Worm (Caenorhabditis elegans) whole organism, L2 larva: ENCODE measurements around the gene sftb-2.

Experiments
- C34F6.9 ChIP-seq: fragments of 150-350 bp; optimal IDR thresholded peaks from 2 replicates; lab custom pipeline; 2014; ENCODE audit warnings: missing biosample characterization, missing genetic modification characterization
- F13H6.1 ChIP-seq: sonication (generic microtip); optimal IDR thresholded peaks from 2 replicates; lab custom pipeline; 2016; ENCODE audit warnings: missing genetic modification characterization, missing compliant biosample characterization
- R02D3.7 ChIP-seq: fragments of 150-350 bp; optimal IDR thresholded peaks from 2 replicates; lab custom pipeline; 2014; ENCODE audit warnings: missing biosample characterization, missing genetic modification characterization
- Y55F3AM.14 ChIP-seq: fragments of 200-800 bp; sonication (Bioruptor generic); optimal IDR thresholded peaks from 2 replicates; lab custom pipeline; 2018; ENCODE audit warnings: mild to moderate bottlenecking, missing genetic modification characterization, missing compliant biosample characterization
- ZK546.5 ChIP-seq: sonication (generic microtip); optimal IDR thresholded peaks from 2 replicates; lab custom pipeline; 2017; ENCODE audit warnings: missing biosample characterization, missing genetic modification characterization
- aly-2 ChIP-seq: fragments of 150-350 bp; optimal IDR thresholded peaks from 2 replicates; lab custom pipeline; 2014; ENCODE audit warnings: missing biosample characterization, missing genetic modification characterization
- ama-1 ChIP-seq: fragments of 150-350 bp; optimal IDR thresholded peaks from 2 replicates; lab custom pipeline; 2018; ENCODE audit warnings: inconsistent platforms
- blmp-1 ChIP-seq: sonication (generic microtip); optimal IDR thresholded peaks from 2 replicates; lab custom pipeline; 2017; ENCODE audit warnings: missing genetic modification characterization, mild to moderate bottlenecking, missing compliant biosample characterization, antibody characterized with exemption, moderate library complexity; ENCODE audit not compliant: insufficient read depth
- ceh-16 ChIP-seq: fragments of 150-350 bp; optimal IDR thresholded peaks from 2 replicates; lab custom pipeline; 2014; ENCODE audit warnings: missing biosample characterization, missing genetic modification characterization
- ceh-82 ChIP-seq: fragments of 150-350 bp; optimal IDR thresholded peaks from 2 replicates; lab custom pipeline; 2014; ENCODE audit warnings: missing biosample characterization, missing genetic modification characterization
- crh-2 ChIP-seq: sonication (generic microtip); optimal IDR thresholded peaks from 2 replicates; lab custom pipeline; 2017; ENCODE audit warnings: missing biosample characterization, missing genetic modification characterization
- dmd-4 ChIP-seq: sonication (generic microtip); optimal IDR thresholded peaks from 2 replicates; lab custom pipeline; 2017; ENCODE audit warnings: missing biosample characterization, missing genetic modification characterization
- egl-27 ChIP-seq: sonication (generic microtip); optimal IDR thresholded peaks from 3 replicates; lab custom pipeline; 2017; ENCODE audit warnings: missing biosample characterization, missing genetic modification reagents, missing genetic modification characterization
- elt-1 ChIP-seq: fragments of 150-350 bp; optimal IDR thresholded peaks from 2 replicates; lab custom pipeline; 2014; ENCODE audit warnings: missing biosample characterization, missing genetic modification characterization
- elt-3 ChIP-seq: sonication (generic microtip); optimal IDR thresholded peaks from 2 replicates; lab custom pipeline; 2017; ENCODE audit warnings: missing biosample characterization, missing genetic modification characterization
- fos-1 ChIP-seq: fragments of 150-350 bp; optimal IDR thresholded peaks from 2 replicates; lab custom pipeline; 2014; ENCODE audit warnings: missing biosample characterization, missing genetic modification characterization
- gmeb-1 ChIP-seq: fragments of 150-350 bp; optimal IDR thresholded peaks from 2 replicates; lab custom pipeline; 2014; ENCODE audit warnings: missing biosample characterization, missing genetic modification characterization
- lin-11 ChIP-seq: fragments of 150-350 bp; sonication (generic microtip); optimal IDR thresholded peaks from 2 replicates; lab custom pipeline; 2014; ENCODE audit warnings: missing biosample characterization, missing genetic modification characterization, inconsistent platforms, mixed read lengths
- lin-13 ChIP-seq: fragments of 150-350 bp; optimal IDR thresholded peaks from 2 replicates; lab custom pipeline; 2014; ENCODE audit warnings: missing biosample characterization, missing genetic modification reagents, missing genetic modification characterization
- lsy-2 ChIP-seq, 2 experiments: fragments of 150-350 bp in 1 of 2; sonication (generic microtip) in 1 of 2; optimal IDR thresholded peaks; 2 replicates each; lab custom pipeline; 2014 to 2017; ENCODE audit warnings: missing biosample characterization in 2 of 2, missing genetic modification characterization in 2 of 2
- mab-5 ChIP-seq: fragments of 150-350 bp; optimal IDR thresholded peaks from 2 replicates; lab custom pipeline; 2014; ENCODE audit warnings: missing biosample characterization, missing genetic modification characterization
- mdl-1 ChIP-seq, 2 experiments: fragments of 150-350 bp in 1 of 2; sonication (generic microtip) in 1 of 2; optimal IDR thresholded peaks; 2 replicates each; lab custom pipeline; 2017; ENCODE audit warnings: missing biosample characterization in 2 of 2, missing genetic modification characterization in 2 of 2
- nhr-10 ChIP-seq: sonication (generic microtip); optimal IDR thresholded peaks from 2 replicates; lab custom pipeline; 2017; ENCODE audit warnings: missing biosample characterization, missing genetic modification characterization
- nhr-129 ChIP-seq: fragments of 150-350 bp; optimal IDR thresholded peaks from 2 replicates; lab custom pipeline; 2014; ENCODE audit warnings: missing biosample characterization, missing genetic modification characterization
- nhr-21 ChIP-seq: fragments of 150-350 bp; optimal IDR thresholded peaks from 2 replicates; lab custom pipeline; 2014; ENCODE audit warnings: missing biosample characterization, missing genetic modification characterization
- nhr-237 ChIP-seq: fragments of 150-350 bp; optimal IDR thresholded peaks from 2 replicates; lab custom pipeline; 2014; ENCODE audit warnings: missing biosample characterization, missing genetic modification characterization
- nhr-25 ChIP-seq: fragments of 150-350 bp; sonication (generic microtip); optimal IDR thresholded peaks from 3 replicates; lab custom pipeline; 2014; ENCODE audit warnings: missing biosample characterization, missing genetic modification characterization
- nhr-6 ChIP-seq: fragments of 150-350 bp; optimal IDR thresholded peaks from 2 replicates; lab custom pipeline; 2014; ENCODE audit warnings: missing biosample characterization, missing genetic modification characterization
- peb-1 ChIP-seq: fragments of 150-350 bp; optimal IDR thresholded peaks from 2 replicates; lab custom pipeline; 2014; ENCODE audit warnings: missing biosample characterization, missing genetic modification characterization
- sem-4 ChIP-seq: fragments of 150-350 bp; optimal IDR thresholded peaks from 2 replicates; lab custom pipeline; 2014; ENCODE audit warnings: missing biosample characterization, missing genetic modification reagents, missing genetic modification characterization
- skn-1 ChIP-seq: sonication (generic microtip); optimal IDR thresholded peaks from 2 replicates; lab custom pipeline; 2017; ENCODE audit warnings: missing biosample characterization, missing genetic modification characterization
- sma-3 ChIP-seq: sonication (generic microtip); optimal IDR thresholded peaks from 2 replicates; lab custom pipeline; 2016; ENCODE audit warnings: missing genetic modification reagents, missing genetic modification characterization, missing compliant biosample characterization
- sma-9 ChIP-seq, 2 experiments: fragments of 150-350 bp in 1 of 2; sonication (generic microtip) in 1 of 2; optimal IDR thresholded peaks; 2 replicates each; lab custom pipeline; 2014 to 2016; ENCODE audit warnings: missing genetic modification characterization in 2 of 2, mild to moderate bottlenecking in 1 of 2, missing biosample characterization in 1 of 2, missing compliant biosample characterization in 1 of 2, missing genetic modification reagents in 1 of 2, moderate library complexity in 1 of 2
- snpc-4 ChIP-seq: fragments of 150-350 bp; optimal IDR thresholded peaks from 2 replicates; lab custom pipeline; 2014; ENCODE audit warnings: missing biosample characterization, missing genetic modification characterization
- unc-39 ChIP-seq: fragments of 150-350 bp; optimal IDR thresholded peaks from 2 replicates; lab custom pipeline; 2014; ENCODE audit warnings: missing biosample characterization, missing genetic modification characterization
- unc-55 ChIP-seq: fragments of 150-350 bp; sonication (generic microtip); optimal IDR thresholded peaks from 3 replicates; lab custom pipeline; 2014; ENCODE audit warnings: missing biosample characterization, missing genetic modification reagents, missing genetic modification characterization
- unc-62 ChIP-seq: fragments of 150-350 bp; optimal IDR thresholded peaks from 2 replicates; lab custom pipeline; 2014; ENCODE audit warnings: missing biosample characterization, missing genetic modification reagents, missing genetic modification characterization
- zag-1 ChIP-seq: fragments of 150-350 bp; optimal IDR thresholded peaks from 2 replicates; lab custom pipeline; 2014; ENCODE audit warnings: missing biosample characterization, missing genetic modification characterization
- ztf-4 ChIP-seq: fragments of 150-350 bp; optimal IDR thresholded peaks from 2 replicates; lab custom pipeline; 2014; ENCODE audit warnings: missing biosample characterization, missing genetic modification characterization

The sftb-2 gene

DNA sequence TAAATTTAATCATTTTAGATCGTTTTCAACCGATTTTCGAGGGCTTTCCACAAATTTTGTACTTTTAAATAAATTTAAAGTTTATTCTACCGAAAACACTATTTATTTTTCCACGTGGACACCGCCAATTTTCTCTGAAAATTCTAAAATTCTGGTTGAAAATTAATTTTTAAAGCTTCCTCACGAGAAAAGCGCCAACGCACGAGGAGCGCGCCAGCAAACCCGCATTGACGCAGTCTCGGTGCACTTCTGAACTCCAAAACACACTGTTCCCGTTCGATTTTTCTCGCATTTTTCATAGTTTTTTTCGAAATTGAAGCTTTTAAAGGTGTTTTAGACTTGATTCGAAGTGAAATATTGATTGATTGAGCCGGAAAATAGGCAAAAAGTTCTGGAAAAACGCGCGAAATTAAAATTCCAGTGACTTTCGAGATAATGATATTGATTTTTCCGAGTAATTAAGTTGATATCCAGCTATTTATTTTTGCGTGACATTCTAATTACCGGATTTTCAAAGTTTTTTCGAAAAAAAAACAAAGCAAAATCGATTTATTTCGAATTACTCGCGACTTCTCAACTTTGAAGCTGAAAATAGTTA, 48.9 kb downstream of the sftb-2 start, which contains the start of gene cul-3:
Gene cul-3, plus strand, starts transcription at position 548 of the 598 bp plus-strand sequence.
- no peak for TF ChIP-seq nhr-6 (tag; lab: Kevin White, UChicago)
- TF ChIP-seq unc-55 (GFP tag; lab: Kevin White, UChicago) = peak; percentile 65
- TF ChIP-seq elt-1 (tag; lab: Kevin White, UChicago) = no peak
- no peak for TF ChIP-seq ceh-16 (tag; lab: Kevin White, UChicago)
- no peak for TF ChIP-seq ceh-82 (tag; lab: Kevin White, UChicago)
- TF ChIP-seq blmp-1 = no peak
- TF ChIP-seq zag-1 = no peak
- peak; percentile 61 for TF ChIP-seq nhr-25 (tag; lab: Kevin White, UChicago)
- TF ChIP-seq C34F6.9 (tag; lab: Kevin White, UChicago) = peak; percentile 73
- no peak for TF ChIP-seq snpc-4 (tag; lab: Kevin White, UChicago)
- TF ChIP-seq F13H6.1 (tag; lab: Kevin White, UChicago) = peak; percentile 56
- TF ChIP-seq fos-1 (tag; lab: Kevin White, UChicago) = peak; percentile 15
- TF ChIP-seq sma-3 (GFP tag; lab: Kevin White, UChicago) = peak; percentile 39
- peak; percentile 36 for TF ChIP-seq nhr-21 (tag; lab: Kevin White, UChicago)
- no peak for TF ChIP-seq Y55F3AM.14
- TF ChIP-seq peb-1 = no peak
- TF ChIP-seq nhr-129 (tag; lab: Kevin White, UChicago) = peak; percentile 24
- no peak for TF ChIP-seq elt-3 (tag; lab: Kevin White, UChicago)
- TF ChIP-seq unc-62 (GFP tag; lab: Kevin White, UChicago) = no peak
- TF ChIP-seq aly-2 (tag; lab: Kevin White, UChicago) = no peak
- no peak for TF ChIP-seq dmd-4
- no peak for TF ChIP-seq sem-4 (tag; lab: Kevin White, UChicago)
- no peak for TF ChIP-seq mdl-1 (tag; optimal IDR thresholded peaks at IDR 0.05; lab: Kevin White, UChicago)
- TF ChIP-seq crh-2 (tag; lab: Kevin White, UChicago) = peak; percentile 72
- peak; percentile 19 for TF ChIP-seq lin-11 (tag; lab: Kevin White, UChicago)
- TF ChIP-seq mab-5 = peak; percentile 28
- no peak for TF ChIP-seq ama-1 (lab: Kevin White, UChicago)
- TF ChIP-seq sma-9 (GFP tag; optimal IDR thresholded peaks at IDR 0.05; lab: Kevin White, UChicago) = no peak
- no peak for TF ChIP-seq sma-9 (tag; optimal IDR thresholded peaks at IDR 0.05; lab: Kevin White, UChicago)
- TF ChIP-seq ztf-4 (tag; lab: Kevin White, UChicago) = peak; percentile 3
- TF ChIP-seq nhr-237 (tag; lab: Kevin White, UChicago) = no peak
- TF ChIP-seq ZK546.5 (tag; lab: Kevin White, UChicago) = no peak
- TF ChIP-seq lsy-2 (tag; optimal IDR thresholded peaks at IDR 0.05; lab: Kevin White, UChicago) = peak; percentile 74 to 84
- TF ChIP-seq R02D3.7 (tag; lab: Kevin White, UChicago) = no peak
- peak; percentile 48 for TF ChIP-seq lin-13 (GFP tag; lab: Kevin White, UChicago)
- peak; percentile 42 for TF ChIP-seq egl-27 (tag; lab: Kevin White, UChicago)
- peak; percentile 79 for TF ChIP-seq gmeb-1
- no peak for TF ChIP-seq skn-1 (tag; lab: Kevin White, UChicago)
- TF ChIP-seq nhr-10 = peak; percentile 39
- no peak for TF ChIP-seq unc-39 (tag; lab: Kevin White, UChicago)
- TF ChIP-seq, all 48 proteins: peak for 17
